Worm (Caenorhabditis elegans) whole organism, L4 larva: ENCODE measurements around the gene pgap-2.

Source experiments
- R02D3.7 ChIP-seq: fragments of 150-350 bp; sonication (generic microtip); optimal IDR thresholded peaks from 3 replicates; lab custom pipeline; 2014; ENCODE audit warnings: missing biosample characterization, missing genetic modification characterization
- dmd-9 ChIP-seq: fragments of 200-800 bp; sonication (Bioruptor generic); IDR thresholded peaks from 2 replicates; pipeline ENCODE4 v1.3.6; 2022; ENCODE audit warnings: missing genetic modification reagents, missing genetic modification characterization, missing compliant biosample characterization
- egl-43 ChIP-seq: fragments of 200-800 bp; sonication (Bioruptor generic); IDR thresholded peaks from 2 replicates; pipeline ENCODE4 v1.3.6; 2022; ENCODE audit warnings: missing genetic modification reagents, missing genetic modification characterization, missing compliant biosample characterization
- hmg-1.1 ChIP-seq: fragments of 200-800 bp; sonication (Bioruptor generic); IDR thresholded peaks from 2 replicates; pipeline ENCODE4 v1.3.6; 2022; ENCODE audit warnings: missing genetic modification reagents, missing genetic modification characterization, missing compliant biosample characterization
- lin-1 ChIP-seq: fragments of 200-800 bp; sonication (Bioruptor generic); IDR thresholded peaks from 2 replicates; pipeline ENCODE4 v1.3.6; 2022; ENCODE audit warnings: missing genetic modification reagents, missing genetic modification characterization, missing compliant biosample characterization
- lin-38 ChIP-seq: fragments of 200-800 bp; sonication (Bioruptor generic); IDR thresholded peaks from 2 replicates; pipeline ENCODE4 v1.3.6; 2022; ENCODE audit warnings: missing genetic modification reagents, missing genetic modification characterization, missing compliant biosample characterization
- mxl-2 ChIP-seq: fragments of 200-800 bp; sonication (Bioruptor generic); conservative IDR thresholded peaks from 2 replicates; pipeline ENCODE4 v1.3.6; 2022; ENCODE audit warnings: missing genetic modification reagents, missing genetic modification characterization, missing compliant biosample characterization
- nhr-11 ChIP-seq: fragments of 150-350 bp; optimal IDR thresholded peaks from 2 replicates; lab custom pipeline; 2014; ENCODE audit warnings: missing biosample characterization, missing genetic modification characterization
- sdz-12 ChIP-seq: fragments of 200-800 bp; sonication (Bioruptor generic); optimal IDR thresholded peaks from 2 replicates; lab custom pipeline; 2018; ENCODE audit warnings: mild to moderate bottlenecking, missing genetic modification characterization, missing compliant biosample characterization

ce11 chrIII:4656415-4656814 is 48.9 kb upstream of the pgap-2 start:
- TF ChIP-seq lin-38 (GFP tag; lab: Robert Waterston, UW), result no peak
- no peak for TF ChIP-seq dmd-9 (GFP tag; lab: Robert Waterston, UW)
- no peak for TF ChIP-seq lin-1 (GFP tag; lab: Robert Waterston, UW)
- TF ChIP-seq nhr-11, result peak; percentile 9
- TF ChIP-seq sdz-12 (GFP tag; lab: Kevin White, UChicago), result no peak
- TF ChIP-seq hmg-1.1, result peak; percentile 73
- TF ChIP-seq mxl-2 (GFP tag; lab: Robert Waterston, UW), result no peak
- TF ChIP-seq R02D3.7 (tag; lab: Kevin White, UChicago), result no peak
- peak; percentile 69; the same call in 1 of the 2 replicates for TF ChIP-seq egl-43 (GFP tag; lab: Robert Waterston, UW)
